Worm (Caenorhabditis elegans): Measurements from ENCODE around the gene C54H2.4.

DNA sequence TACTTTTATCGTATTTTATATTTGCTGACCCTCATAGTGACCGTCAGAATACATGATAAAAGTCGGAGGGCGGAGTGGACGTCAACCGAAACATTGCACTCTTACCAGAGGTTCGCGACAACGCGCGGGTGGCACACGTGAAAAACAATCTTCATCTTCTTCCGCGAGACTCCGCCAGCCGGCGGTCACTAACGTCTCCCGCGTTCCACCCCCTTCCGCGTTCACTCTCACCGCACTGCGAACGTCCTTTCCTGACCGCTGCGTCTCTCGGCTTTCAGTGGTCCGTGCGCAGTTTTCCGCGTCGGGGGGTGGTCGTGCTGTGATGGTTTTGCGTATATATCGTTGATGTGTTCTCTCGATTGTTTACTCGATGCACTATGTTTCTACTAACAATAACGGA lies 47.6 kb upstream of the C54H2.4 start:
- TF ChIP-seq lin-13 (GFP tag; optimal IDR thresholded peaks at IDR 0.05): no peak
- TF ChIP-seq lir-3 (tag; optimal IDR thresholded peaks at IDR 0.05): no peak
- no peak for TF ChIP-seq ceh-82 (tag; optimal IDR thresholded peaks at IDR 0.05)
- no peak for TF ChIP-seq lsy-2 (tag; optimal IDR thresholded peaks at IDR 0.05)

All from whole organism, L4 larva.